Fruit fly (Drosophila melanogaster): ENCODE results near the gene tilB.
A peak's percentile ranks its signal among the peaks of the same experiment; 100 is the strongest.

tilB gene

dm6 chrX:22487667-22488593 is 38.4 kb downstream of the tilB start:
- peak; percentile 48 for TF ChIP-seq HLH106 (tag; optimal IDR thresholded peaks at IDR 0.05)
- peak; percentile 35 for TF ChIP-seq fru (GFP tag; optimal IDR thresholded peaks at IDR 0.05)
- peak; percentile 8 for TF ChIP-seq psq (GFP tag; optimal IDR thresholded peaks at IDR 0.05)
- TF ChIP-seq CrebA (GFP tag; optimal IDR thresholded peaks at IDR 0.05; ENCODE audit: borderline replicate concordance), result peak; percentile 47
- TF ChIP-seq woc (GFP tag; optimal IDR thresholded peaks at IDR 0.05), result peak; percentile 41
- no peak for TF ChIP-seq Vsx2 (GFP tag; optimal IDR thresholded peaks at IDR 0.05; ENCODE audit: partially characterized antibody)
- no peak for TF ChIP-seq Myc (optimal IDR thresholded peaks at IDR 0.05)
- peak; percentile 18 for TF ChIP-seq brk (GFP tag; optimal IDR thresholded peaks at IDR 0.05)
- no peak for TF ChIP-seq Dfd (GFP tag; optimal IDR thresholded peaks at IDR 0.05)
- TF ChIP-seq OdsH (GFP tag; optimal IDR thresholded peaks at IDR 0.05), result peak; percentile 17
- TF ChIP-seq foxo (GFP tag; optimal IDR thresholded peaks at IDR 0.05), result peak in 1 of 2 experiments; percentile 30
- no peak for TF ChIP-seq sage (GFP tag; optimal IDR thresholded peaks at IDR 0.05)
- peak; percentile 30 for TF ChIP-seq rgr (GFP tag; optimal IDR thresholded peaks at IDR 0.05)

- TF ChIP-seq dl (GFP tag; optimal IDR thresholded peaks at IDR 0.05; ENCODE audit: insufficient read depth in 1 of 2, partially characterized antibody in 2 of 2) (peak in 1 of 2 experiments; percentile 22), sage (GFP tag; optimal IDR thresholded peaks at IDR 0.05) (no peak)
Measured at dm6 chrX:22490584-22490983, 41.0 kb downstream of the tilB start.

- TF ChIP-seq jim (GFP tag; optimal IDR thresholded peaks at IDR 0.05) (no peak), tai (GFP tag; optimal IDR thresholded peaks at IDR 0.05) (peak; percentile 3), Hr78 (GFP tag; optimal IDR thresholded peaks at IDR 0.05) (no peak), usp (GFP tag; optimal IDR thresholded peaks at IDR 0.05) (no peak), CrebA (GFP tag; optimal IDR thresholded peaks at IDR 0.05; ENCODE audit: borderline replicate concordance) (no peak), Dfd (GFP tag; optimal IDR thresholded peaks at IDR 0.05) (no peak), HLH106 (tag; optimal IDR thresholded peaks at IDR 0.05) (peak; percentile 63), h (GFP tag; optimal IDR thresholded peaks at IDR 0.05) (no peak), fru (GFP tag; optimal IDR thresholded peaks at IDR 0.05) (no peak), rgr (GFP tag; optimal IDR thresholded peaks at IDR 0.05) (peak; percentile 51), Abd-B (GFP tag; optimal IDR thresholded peaks at IDR 0.05) (no peak), Hr83 (GFP tag; optimal IDR thresholded peaks at IDR 0.05; ENCODE audit: poor library complexity, severe bottlenecking) (peak; percentile 53), sv (GFP tag; optimal IDR thresholded peaks at IDR 0.05) (peak; percentile 25), OdsH (GFP tag; optimal IDR thresholded peaks at IDR 0.05) (peak; percentile 54), dsf (GFP tag; optimal IDR thresholded peaks at IDR 0.05; ENCODE audit: borderline replicate concordance) (no peak), Myc (optimal IDR thresholded peaks at IDR 0.05) (no peak), Mio (GFP tag; optimal IDR thresholded peaks at IDR 0.05) (no peak), Hnf4 (GFP tag; optimal IDR thresholded peaks at IDR 0.05) (no peak), CG9705 (GFP tag; optimal IDR thresholded peaks at IDR 0.05) (peak; percentile 8), GATAd (GFP tag; optimal IDR thresholded peaks at IDR 0.05) (no peak), sage (GFP tag; optimal IDR thresholded peaks at IDR 0.05) (no peak), dl (GFP tag; optimal IDR thresholded peaks at IDR 0.05; ENCODE audit: insufficient read depth in 1 of 2, partially characterized antibody in 2 of 2) (no peak), Jra (GFP tag; optimal IDR thresholded peaks at IDR 0.05) (no peak), psq (GFP tag; optimal IDR thresholded peaks at IDR 0.05) (peak; percentile 65), ey (GFP tag; optimal IDR thresholded peaks at IDR 0.05) (no peak), Sp1 (GFP tag; optimal IDR thresholded peaks at IDR 0.05) (peak; percentile 76), Rel (GFP tag; optimal IDR thresholded peaks at IDR 0.05) (no peak), Rel (tag; optimal IDR thresholded peaks at IDR 0.05) (no peak), pan (optimal IDR thresholded peaks at IDR 0.05) (no peak), dmrt93B (GFP tag; optimal IDR thresholded peaks at IDR 0.05) (peak; percentile 64), Vsx2 (GFP tag; optimal IDR thresholded peaks at IDR 0.05; ENCODE audit: partially characterized antibody) (no peak), lola (GFP tag; optimal IDR thresholded peaks at IDR 0.05) (no peak), brk (GFP tag; optimal IDR thresholded peaks at IDR 0.05) (no peak), br (GFP tag; optimal IDR thresholded peaks at IDR 0.05) (peak; percentile 3), Dif (GFP tag; optimal IDR thresholded peaks at IDR 0.05; ENCODE audit: partially characterized antibody) (peak; percentile 58), woc (GFP tag; optimal IDR thresholded peaks at IDR 0.05) (peak; percentile 13), N (GFP tag; optimal IDR thresholded peaks at IDR 0.05) (no peak), foxo (GFP tag; optimal IDR thresholded peaks at IDR 0.05) (peak in 1 of 2 experiments; percentile 70), CG32264 (GFP tag; optimal IDR thresholded peaks at IDR 0.05) (no peak)
Measured at dm6 chrX:22491028-22491769, 41.7 kb downstream of the tilB start.
